Fruit fly (Drosophila melanogaster) whole organism, embryonic: ENCODE data around the gene CG13838.

Experiments used
- CG11247 ChIP-seq: fragments of 200-800 bp; sonication (Bioruptor generic); IDR thresholded peaks from 2 replicates; pipeline ENCODE4 v1.3.6; 2022; ENCODE audit warnings: missing biosample characterization, missing genetic modification characterization
- CG11456 ChIP-seq: fragments of 200-800 bp; sonication (Bioruptor generic); IDR thresholded peaks from 3 replicates; pipeline ENCODE4 v1.3.6; 2022; ENCODE audit warnings: missing biosample characterization, missing genetic modification characterization
- CG12744 ChIP-seq: fragments of 200-800 bp; sonication (Bioruptor generic); optimal IDR thresholded peaks from 2 replicates; lab custom pipeline; 2016; ENCODE audit warnings: missing biosample characterization, missing genetic modification characterization
- CG12769 ChIP-seq: fragments of 200-800 bp; sonication (Bioruptor generic); optimal IDR thresholded peaks from 2 replicates; lab custom pipeline; 2019; ENCODE audit warnings: missing biosample characterization, mild to moderate bottlenecking, missing genetic modification characterization, moderate library complexity
- CG13424 ChIP-seq: fragments of 200-800 bp; sonication (Bioruptor generic); optimal IDR thresholded peaks from 2 replicates; lab custom pipeline; 2019; ENCODE audit warnings: missing biosample characterization, mild to moderate bottlenecking, missing genetic modification characterization, moderate library complexity
- CG13775 ChIP-seq: fragments of 200-800 bp; sonication (Bioruptor generic); optimal IDR thresholded peaks from 3 replicates; lab custom pipeline; 2017; ENCODE audit warnings: missing biosample characterization, mild to moderate bottlenecking, missing genetic modification characterization
- CG15073 ChIP-seq: fragments of 200-800 bp; sonication (Bioruptor generic); optimal IDR thresholded peaks from 2 replicates; lab custom pipeline; 2016; ENCODE audit warnings: missing biosample characterization, missing genetic modification characterization
- CG1602 ChIP-seq: fragments of 200-800 bp; sonication (Bioruptor generic); optimal IDR thresholded peaks from 3 replicates; lab custom pipeline; 2016; ENCODE audit warnings: missing biosample characterization, missing genetic modification characterization
- CG1603 ChIP-seq: fragments of 200-800 bp; sonication (Bioruptor generic); optimal IDR thresholded peaks from 2 replicates; lab custom pipeline; 2019; ENCODE audit warnings: missing biosample characterization, mild to moderate bottlenecking, missing genetic modification characterization, moderate library complexity
- CG17359 ChIP-seq: fragments of 200-800 bp; sonication (Bioruptor generic); optimal IDR thresholded peaks from 3 replicates; lab custom pipeline; 2018; ENCODE audit warnings: missing biosample characterization, mild to moderate bottlenecking, missing genetic modification characterization, moderate library complexity
- CG17385 ChIP-seq: fragments of 200-800 bp; sonication (Bioruptor generic); optimal IDR thresholded peaks from 3 replicates; lab custom pipeline; 2018; ENCODE audit warnings: missing biosample characterization, mild to moderate bottlenecking, missing genetic modification characterization
- CG18619 ChIP-seq: fragments of 200-800 bp; sonication (Bioruptor generic); optimal IDR thresholded peaks from 3 replicates; lab custom pipeline; 2017; ENCODE audit warnings: missing biosample characterization, mild to moderate bottlenecking, missing genetic modification characterization
- CG31224 ChIP-seq: fragments of 200-800 bp; sonication (Bioruptor generic); IDR thresholded peaks from 2 replicates; pipeline ENCODE4 v1.3.6; 2022; ENCODE audit warnings: missing biosample characterization, missing genetic modification characterization
- CG3281 ChIP-seq: fragments of 200-800 bp; sonication (Bioruptor generic); optimal IDR thresholded peaks from 3 replicates; lab custom pipeline; 2017; ENCODE audit warnings: missing biosample characterization, mild to moderate bottlenecking, missing genetic modification characterization
- CG34376 ChIP-seq: fragments of 200-800 bp; sonication (Bioruptor generic); optimal IDR thresholded peaks from 2 replicates; lab custom pipeline; 2018; ENCODE audit warnings: missing biosample characterization, mild to moderate bottlenecking, missing genetic modification characterization
- CG4424 ChIP-seq: fragments of 200-800 bp; sonication (Bioruptor generic); optimal IDR thresholded peaks from 3 replicates; lab custom pipeline; 2016; ENCODE audit warnings: missing biosample characterization, missing genetic modification characterization
- CG5245 ChIP-seq: fragments of 200-800 bp; sonication (Bioruptor generic); optimal IDR thresholded peaks from 3 replicates; lab custom pipeline; 2016; ENCODE audit warnings: missing biosample characterization, missing genetic modification characterization
- CG7839 ChIP-seq: fragments of 200-800 bp; sonication (Bioruptor generic); optimal IDR thresholded peaks from 3 replicates; lab custom pipeline; 2018; ENCODE audit warnings: missing biosample characterization, mild to moderate bottlenecking, missing genetic modification characterization, moderate library complexity
- CG8089 ChIP-seq: fragments of 200-800 bp; sonication (Bioruptor generic); optimal IDR thresholded peaks from 3 replicates; lab custom pipeline; 2016; ENCODE audit warnings: missing biosample characterization, missing genetic modification characterization
- CrebB ChIP-seq: fragments of 200-800 bp; sonication (Bioruptor generic); optimal IDR thresholded peaks from 3 replicates; lab custom pipeline; 2018; ENCODE audit warnings: missing biosample characterization, mild to moderate bottlenecking, missing genetic modification characterization
- Dad ChIP-seq: fragments of 200-800 bp; sonication (Bioruptor generic); optimal IDR thresholded peaks from 3 replicates; lab custom pipeline; 2016; ENCODE audit warnings: missing biosample characterization, missing genetic modification characterization
- Dfd ChIP-seq, 2 experiments: fragments of >200 bp; optimal IDR thresholded peaks; 2 replicates each; lab custom pipeline; 2017; ENCODE audit warnings: missing biosample characterization in 2 of 2, missing genetic modification characterization in 2 of 2
- Drgx ChIP-seq: fragments of 200-800 bp; sonication (Bioruptor generic); IDR thresholded peaks from 2 replicates; pipeline ENCODE4 v1.3.6; 2022; ENCODE audit warnings: missing biosample characterization, missing genetic modification characterization
- HLH3B ChIP-seq: fragments of 200-800 bp; sonication (Bioruptor generic); IDR thresholded peaks from 2 replicates; pipeline ENCODE4 v1.3.6; 2022; ENCODE audit warnings: missing biosample characterization, missing genetic modification characterization
- Hr3 ChIP-seq: fragments of 200-800 bp; sonication (Bioruptor generic); optimal IDR thresholded peaks from 3 replicates; lab custom pipeline; 2016; ENCODE audit warnings: missing biosample characterization, missing genetic modification characterization
- Hr78 ChIP-seq, 2 experiments: fragments of 200-800 bp in 1 of 2; fragments of >200 bp in 1 of 2; sonication (Bioruptor generic) in 1 of 2; optimal IDR thresholded peaks; 2 replicates each; lab custom pipeline; 2017 to 2019; ENCODE audit warnings: missing biosample characterization in 2 of 2, missing genetic modification characterization in 2 of 2, mild to moderate bottlenecking in 1 of 2, moderate library complexity in 1 of 2
- Nf-YA ChIP-seq: fragments of 200-800 bp; sonication (Bioruptor generic); IDR thresholded peaks from 2 replicates; pipeline ENCODE4 v1.3.6; 2022; ENCODE audit warnings: missing biosample characterization, missing genetic modification characterization
- Opbp ChIP-seq: fragments of 200-800 bp; sonication (Bioruptor generic); IDR thresholded peaks from 3 replicates; pipeline ENCODE4 v1.3.6; 2022; ENCODE audit warnings: missing biosample characterization, missing genetic modification characterization; ENCODE audit not compliant: partially characterized antibody
- Pdp1 ChIP-seq, 2 experiments: fragments of 200-800 bp; sonication (Bioruptor generic); optimal IDR thresholded peaks; 3 replicates each; lab custom pipeline; 2016; ENCODE audit warnings: missing biosample characterization in 2 of 2, missing genetic modification characterization in 2 of 2, mild to moderate bottlenecking in 1 of 2, moderate library complexity in 1 of 2
- Ravus ChIP-seq: fragments of 200-800 bp; sonication (Bioruptor generic); IDR thresholded peaks from 2 replicates; pipeline ENCODE4 v1.3.6; 2022; ENCODE audit warnings: missing biosample characterization, missing genetic modification characterization
- ase ChIP-seq: fragments of 200-800 bp; sonication (Bioruptor generic); IDR thresholded peaks from 3 replicates; pipeline ENCODE4 v1.3.6; 2022; ENCODE audit warnings: missing biosample characterization, missing genetic modification characterization
- bcd ChIP-seq: fragments of 200-800 bp; sonication (Bioruptor generic); optimal IDR thresholded peaks from 2 replicates; lab custom pipeline; 2017; ENCODE audit warnings: missing biosample characterization, mild to moderate bottlenecking, missing genetic modification characterization
- cwo ChIP-seq: fragments of 200-800 bp; sonication (Bioruptor generic); optimal IDR thresholded peaks from 3 replicates; lab custom pipeline; 2017; ENCODE audit warnings: missing biosample characterization, missing genetic modification characterization, mild to moderate bottlenecking, moderate library complexity, missing genetic modification reagents
- ftz-f1 ChIP-seq: fragments of 200-800 bp; sonication (Bioruptor generic); optimal IDR thresholded peaks from 2 replicates; lab custom pipeline; 2016; ENCODE audit warnings: missing biosample characterization, missing genetic modification characterization
- gem ChIP-seq: fragments of 200-800 bp; sonication (Bioruptor generic); optimal IDR thresholded peaks from 2 replicates; lab custom pipeline; 2019; ENCODE audit warnings: missing biosample characterization, mild to moderate bottlenecking, missing genetic modification characterization, moderate library complexity
- gfzf ChIP-seq: fragments of 200-800 bp; sonication (Bioruptor generic); optimal IDR thresholded peaks from 2 replicates; lab custom pipeline; 2016; ENCODE audit warnings: missing biosample characterization, mild to moderate bottlenecking, missing genetic modification characterization, moderate library complexity
- h ChIP-seq: fragments of >200 bp; optimal IDR thresholded peaks from 2 replicates; lab custom pipeline; 2017
- jigr1 ChIP-seq: fragments of 200-800 bp; sonication (Bioruptor generic); IDR thresholded peaks from 3 replicates; pipeline ENCODE4 v1.3.6; 2022; ENCODE audit warnings: missing biosample characterization, missing genetic modification characterization
- kah ChIP-seq: fragments of 200-800 bp; sonication (Bioruptor generic); optimal IDR thresholded peaks from 2 replicates; lab custom pipeline; 2018; ENCODE audit warnings: missing biosample characterization, mild to moderate bottlenecking, missing genetic modification characterization
- oc ChIP-seq: fragments of 200-800 bp; sonication (Bioruptor generic); optimal IDR thresholded peaks from 2 replicates; lab custom pipeline; 2018; ENCODE audit warnings: missing biosample characterization, mild to moderate bottlenecking, missing genetic modification characterization, moderate library complexity
- pita ChIP-seq: fragments of 200-800 bp; sonication (Bioruptor generic); optimal IDR thresholded peaks from 2 replicates; lab custom pipeline; 2017; ENCODE audit warnings: missing biosample characterization, mild to moderate bottlenecking, missing genetic modification characterization
- pnt ChIP-seq: fragments of 200-800 bp; sonication (Bioruptor generic); optimal IDR thresholded peaks from 3 replicates; lab custom pipeline; 2016; ENCODE audit warnings: missing biosample characterization, missing genetic modification characterization
- pum ChIP-seq: fragments of 200-800 bp; sonication (Bioruptor generic); optimal IDR thresholded peaks from 2 replicates; lab custom pipeline; 2016; ENCODE audit warnings: missing biosample characterization, missing genetic modification characterization
- run ChIP-seq: fragments of 200-800 bp; sonication (Bioruptor generic); optimal IDR thresholded peaks from 3 replicates; lab custom pipeline; 2018; ENCODE audit warnings: missing biosample characterization, mild to moderate bottlenecking, missing genetic modification characterization
- scrt ChIP-seq: fragments of 200-800 bp; sonication (Bioruptor generic); optimal IDR thresholded peaks from 2 replicates; lab custom pipeline; 2018; ENCODE audit warnings: missing biosample characterization, mild to moderate bottlenecking, missing genetic modification characterization, moderate library complexity
- sd ChIP-seq: fragments of 200-800 bp; sonication (Bioruptor generic); optimal IDR thresholded peaks from 3 replicates; lab custom pipeline; 2018; ENCODE audit warnings: missing biosample characterization, mild to moderate bottlenecking, missing genetic modification characterization, moderate library complexity
- sqz ChIP-seq: fragments of 200-800 bp; sonication (Bioruptor generic); optimal IDR thresholded peaks from 3 replicates; lab custom pipeline; 2018; ENCODE audit warnings: missing biosample characterization, mild to moderate bottlenecking, missing genetic modification characterization
- tll ChIP-seq, 2 experiments: fragments of 200-800 bp in 1 of 2; fragments of >200 bp in 1 of 2; sonication (Bioruptor generic) in 1 of 2; optimal IDR thresholded peaks; 2 replicates each; lab custom pipeline; 2017 to 2019; ENCODE audit warnings: missing biosample characterization in 2 of 2, missing genetic modification characterization in 2 of 2, mild to moderate bottlenecking in 1 of 2, moderate library complexity in 1 of 2
- usp ChIP-seq: fragments of >200 bp; optimal IDR thresholded peaks from 2 replicates; lab custom pipeline; 2017; ENCODE audit warnings: missing biosample characterization, missing genetic modification characterization
- zfh1 ChIP-seq: fragments of 200-800 bp; sonication (Bioruptor generic); IDR thresholded peaks from 3 replicates; pipeline ENCODE4 v1.3.6; 2022; ENCODE audit warnings: missing biosample characterization, missing genetic modification characterization
- zfh2 ChIP-seq: fragments of 200-800 bp; sonication (Bioruptor generic); optimal IDR thresholded peaks from 2 replicates; lab custom pipeline; 2016; ENCODE audit warnings: missing biosample characterization, missing genetic modification characterization

Gene CG13838

DNA sequence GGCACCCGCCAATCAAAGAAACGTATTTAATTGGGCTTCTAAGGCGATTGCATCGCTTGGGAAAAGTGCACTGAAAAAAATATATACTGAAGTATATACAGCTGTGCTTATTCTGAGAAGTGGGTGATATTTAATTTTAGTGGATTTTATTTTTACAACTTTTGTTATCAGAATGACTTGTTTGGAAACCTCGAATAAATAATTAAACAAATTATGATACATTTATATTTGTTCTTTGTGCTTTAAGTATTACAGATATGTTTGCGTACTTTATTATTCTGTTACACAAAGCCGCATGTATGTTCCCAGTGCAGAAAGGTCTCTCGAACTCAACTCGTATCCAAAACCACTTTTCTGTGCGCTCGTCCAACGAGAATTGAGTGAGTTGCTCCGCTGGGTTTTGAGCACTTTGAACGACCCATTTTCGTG is 6.7 kb downstream of the CG13838 start (continued):
- TF ChIP-seq HLH3B (GFP tag; lab: Robert Waterston, UW) (peak; percentile 59; the same call in 1 of the 2 replicates), zfh2 (GFP tag; lab: Kevin White, UChicago) (no peak), sd (tag; lab: Kevin White, UChicago) (peak; percentile 42), Hr3 (GFP tag; lab: Kevin White, UChicago) (peak; percentile 69), scrt (GFP tag; lab: Kevin White, UChicago) (peak; percentile 55), CG31224 (GFP tag; lab: Robert Waterston, UW) (no peak), kah (GFP tag; lab: Kevin White, UChicago) (no peak), Pdp1 (GFP tag; optimal IDR thresholded peaks at IDR 0.05; lab: Kevin White, UChicago) (peak; percentile 24 to 60), CG12769 (no peak), CG3281 (peak; percentile 76), sqz (peak; percentile 46), Ravus (GFP tag; lab: Robert Waterston, UW) (no peak; the same call in 1 of the 2 replicates), CG13775 (GFP tag; lab: Kevin White, UChicago) (peak; percentile 50), tll (GFP tag; optimal IDR thresholded peaks at IDR 0.05; lab: Kevin White, UChicago) (no peak), CG7839 (tag; lab: Kevin White, UChicago) (peak; percentile 88), CG8089 (GFP tag; lab: Kevin White, UChicago) (peak; percentile 20), CG12744 (no peak), zfh1 (GFP tag; lab: Robert Waterston, UW) (no peak), CG1602 (GFP tag; lab: Kevin White, UChicago) (peak; percentile 48), ase (GFP tag; lab: Robert Waterston, UW) (peak; percentile 56; the same call in 2 of the 3 replicates), CG13424 (tag; lab: Kevin White, UChicago) (peak; percentile 88), cwo (GFP tag; lab: Kevin White, UChicago) (peak; percentile 56), CG34376 (GFP tag; lab: Kevin White, UChicago) (peak; percentile 34), CG5245 (GFP tag; lab: Kevin White, UChicago) (no peak), CG18619 (GFP tag; lab: Kevin White, UChicago) (peak; percentile 69), Dfd (GFP tag; optimal IDR thresholded peaks at IDR 0.05; lab: Kevin White, UChicago) (no peak), CG15073 (GFP tag; lab: Kevin White, UChicago) (no peak), h (lab: Kevin White, UChicago) (no peak), Nf-YA (no peak), pum (GFP tag; lab: Kevin White, UChicago) (peak; percentile 42), CrebB (tag; lab: Kevin White, UChicago) (peak; percentile 39), run (tag; lab: Kevin White, UChicago) (peak; percentile 64), pnt (GFP tag; lab: Kevin White, UChicago) (peak; percentile 21), oc (tag; lab: Kevin White, UChicago) (peak; percentile 66), gfzf (GFP tag; lab: Kevin White, UChicago) (no peak), Hr78 (GFP tag; optimal IDR thresholded peaks at IDR 0.05; lab: Kevin White, UChicago) (peak in 1 of 2 experiments; percentile 78), CG1603 (tag; lab: Kevin White, UChicago) (peak; percentile 58), CG4424 (GFP tag; lab: Kevin White, UChicago) (peak; percentile 73), Drgx (GFP tag; lab: Robert Waterston, UW) (peak; percentile 87), CG17359 (tag; lab: Kevin White, UChicago) (peak; percentile 81), gem (tag; lab: Kevin White, UChicago) (peak; percentile 90), Dad (GFP tag; lab: Kevin White, UChicago) (no peak), CG11247 (0 out of 2 replicates have a peak, but pooled peaks have one; percentile 12), usp (no peak), CG17385 (GFP tag; lab: Kevin White, UChicago) (peak; percentile 78), Opbp (GFP tag; lab: Robert Waterston, UW) (no peak), jigr1 (GFP tag; lab: Robert Waterston, UW) (no peak), ftz-f1 (no peak), pita (GFP tag; lab: Kevin White, UChicago) (no peak), CG11456 (GFP tag; lab: Robert Waterston, UW) (no peak), bcd (peak; percentile 71)
